Fruit fly (Drosophila melanogaster) whole organism, embryonic: Measurements from ENCODE around the gene scpr-A.

ENCODE experiments used
- CG11247 ChIP-seq: fragments of 200-800 bp; sonication (Bioruptor generic); IDR thresholded peaks from 2 replicates; pipeline ENCODE4 v1.3.6; 2022; ENCODE audit warnings: missing biosample characterization, missing genetic modification characterization
- CG12744 ChIP-seq: fragments of 200-800 bp; sonication (Bioruptor generic); optimal IDR thresholded peaks from 2 replicates; lab custom pipeline; 2016; ENCODE audit warnings: missing biosample characterization, missing genetic modification characterization
- CG13624 ChIP-seq: fragments of 200-800 bp; sonication (Bioruptor generic); optimal IDR thresholded peaks from 2 replicates; lab custom pipeline; 2016; ENCODE audit warnings: missing biosample characterization, missing genetic modification characterization
- CG13894 ChIP-seq: fragments of 200-800 bp; sonication (Bioruptor generic); optimal IDR thresholded peaks from 3 replicates; lab custom pipeline; 2018; ENCODE audit warnings: missing biosample characterization, mild to moderate bottlenecking, missing genetic modification characterization, moderate library complexity
- CG14050 ChIP-seq: fragments of 200-800 bp; sonication (Bioruptor generic); IDR thresholded peaks from 3 replicates; pipeline ENCODE4 v1.3.6; 2022; ENCODE audit warnings: missing biosample characterization, missing genetic modification characterization
- CG16779 ChIP-seq: fragments of 200-800 bp; sonication (Bioruptor generic); IDR thresholded peaks from 2 replicates; pipeline ENCODE4 v1.3.6; 2022; ENCODE audit warnings: missing biosample characterization, missing genetic modification characterization
- CG1832 ChIP-seq: fragments of 200-800 bp; sonication (Bioruptor generic); optimal IDR thresholded peaks from 2 replicates; lab custom pipeline; 2017; ENCODE audit warnings: missing biosample characterization, mild to moderate bottlenecking, missing genetic modification characterization, inconsistent platforms
- CG2129 ChIP-seq: fragments of 200-800 bp; sonication (Bioruptor generic); IDR thresholded peaks from 2 replicates; pipeline ENCODE4 v1.3.6; 2022; ENCODE audit warnings: missing biosample characterization, missing genetic modification characterization; ENCODE audit not compliant: partially characterized antibody
- CG2712 ChIP-seq: fragments of 200-800 bp; optimal IDR thresholded peaks from 3 replicates; lab custom pipeline; 2019; ENCODE audit warnings: missing biosample characterization, mild to moderate bottlenecking, missing genetic modification characterization, moderate library complexity
- CG32532 ChIP-seq: fragments of 200-800 bp; sonication (Bioruptor generic); IDR thresholded peaks from 2 replicates; pipeline ENCODE4 v1.3.6; 2022; ENCODE audit warnings: missing biosample characterization, missing genetic modification characterization
- CG33213 ChIP-seq: fragments of 200-800 bp; sonication (Bioruptor generic); optimal IDR thresholded peaks from 3 replicates; lab custom pipeline; 2016; ENCODE audit warnings: missing biosample characterization, missing genetic modification characterization
- CG33557 ChIP-seq: fragments of 200-800 bp; sonication (Bioruptor generic); optimal IDR thresholded peaks from 2 replicates; lab custom pipeline; 2019; ENCODE audit warnings: missing biosample characterization, mild to moderate bottlenecking, missing genetic modification characterization, moderate library complexity
- CG3995 ChIP-seq: fragments of 200-800 bp; sonication (Bioruptor generic); optimal IDR thresholded peaks from 3 replicates; lab custom pipeline; 2016; ENCODE audit warnings: missing biosample characterization, missing genetic modification characterization
- CG4328 ChIP-seq: fragments of 200-800 bp; sonication (Bioruptor generic); optimal IDR thresholded peaks from 3 replicates; lab custom pipeline; 2017; ENCODE audit warnings: missing biosample characterization, missing genetic modification reagents, missing genetic modification characterization
- CG4820 ChIP-seq: fragments of 200-800 bp; sonication (Bioruptor generic); optimal IDR thresholded peaks from 3 replicates; lab custom pipeline; 2016; ENCODE audit warnings: missing biosample characterization, missing genetic modification characterization
- CG4854 ChIP-seq: fragments of 200-800 bp; sonication (Bioruptor generic); optimal IDR thresholded peaks from 2 replicates; lab custom pipeline; 2016; ENCODE audit warnings: missing biosample characterization, missing genetic modification characterization, inconsistent platforms
- CG6654 ChIP-seq: fragments of 200-800 bp; sonication (Bioruptor generic); optimal IDR thresholded peaks from 2 replicates; lab custom pipeline; 2017; ENCODE audit warnings: missing biosample characterization, mild to moderate bottlenecking, missing genetic modification characterization
- CG7372 ChIP-seq: fragments of 200-800 bp; sonication (Bioruptor generic); IDR thresholded peaks from 2 replicates; pipeline ENCODE4 v1.3.6; 2022; ENCODE audit warnings: missing biosample characterization, missing genetic modification characterization
- CG7745 ChIP-seq: fragments of 200-800 bp; sonication (Bioruptor generic); optimal IDR thresholded peaks from 2 replicates; lab custom pipeline; 2018; ENCODE audit warnings: missing biosample characterization, mild to moderate bottlenecking, missing genetic modification characterization, moderate library complexity
- CG7786 ChIP-seq: fragments of 200-800 bp; sonication (Bioruptor generic); optimal IDR thresholded peaks from 2 replicates; lab custom pipeline; 2016; ENCODE audit warnings: missing biosample characterization, missing genetic modification characterization
- CG8359 ChIP-seq: fragments of 200-800 bp; sonication (Bioruptor generic); optimal IDR thresholded peaks from 2 replicates; lab custom pipeline; 2017; ENCODE audit warnings: missing biosample characterization, mild to moderate bottlenecking, missing genetic modification characterization, borderline replicate concordance
- CG9609 ChIP-seq: fragments of 200-800 bp; sonication (Bioruptor generic); optimal IDR thresholded peaks from 3 replicates; lab custom pipeline; 2016; ENCODE audit warnings: missing biosample characterization, missing genetic modification characterization
- CG9876 ChIP-seq: fragments of 200-800 bp; sonication (Bioruptor generic); optimal IDR thresholded peaks from 2 replicates; lab custom pipeline; 2016; ENCODE audit warnings: missing biosample characterization, missing genetic modification characterization
- CG9932 ChIP-seq: fragments of 200-800 bp; sonication (Bioruptor generic); IDR thresholded peaks from 2 replicates; pipeline ENCODE4 v1.3.6; 2022; ENCODE audit warnings: missing biosample characterization, missing genetic modification characterization
- Chrac-16 ChIP-seq: fragments of 200-800 bp; sonication (Bioruptor generic); optimal IDR thresholded peaks from 3 replicates; lab custom pipeline; 2016; ENCODE audit warnings: missing biosample characterization, missing genetic modification characterization
- Eip74EF ChIP-seq, 2 experiments: fragments of 200-800 bp in 1 of 2; fragments of >200 bp in 1 of 2; sonication (Bioruptor generic) in 1 of 2; optimal IDR thresholded peaks; 2 replicates each; lab custom pipeline; 2017 to 2019; ENCODE audit warnings: missing biosample characterization in 2 of 2, missing genetic modification characterization in 2 of 2, mild to moderate bottlenecking in 1 of 2, moderate library complexity in 1 of 2
- GATAe ChIP-seq: fragments of 200-800 bp; sonication (Bioruptor generic); conservative IDR thresholded peaks from 2 replicates; pipeline ENCODE4 v1.3.6; 2022; ENCODE audit warnings: missing biosample characterization, missing genetic modification characterization
- Hand ChIP-seq: fragments of 200-800 bp; sonication (Bioruptor generic); optimal IDR thresholded peaks from 2 replicates; lab custom pipeline; 2017; ENCODE audit warnings: mild to moderate bottlenecking, missing biosample characterization, missing genetic modification reagents, missing genetic modification characterization
- Med ChIP-seq: fragments of 200-800 bp; sonication (Bioruptor generic); peaks from one replicate; lab custom pipeline; 2016; ENCODE audit warnings: missing biosample characterization, missing genetic modification characterization, mild to moderate bottlenecking, inconsistent platforms, moderate library complexity
- NC2β ChIP-seq: fragments of 200-800 bp; sonication (Bioruptor generic); optimal IDR thresholded peaks from 2 replicates; lab custom pipeline; 2016; ENCODE audit warnings: missing biosample characterization, missing genetic modification characterization
- Trl ChIP-seq, 3 experiments: fragments of >200 bp in 2 of 3; fragments of 200-800 bp in 1 of 3; sonication (Bioruptor generic) in 1 of 3; optimal IDR thresholded peaks; 2 replicates in 1 of 3; 3 replicates in 2 of 3; lab custom pipeline; 2016 to 2017; ENCODE audit warnings: missing biosample characterization in 1 of 3, missing genetic modification characterization in 1 of 3
- Vsx1 ChIP-seq: fragments of 200-800 bp; sonication (Bioruptor generic); optimal IDR thresholded peaks from 2 replicates; lab custom pipeline; 2017; ENCODE audit warnings: missing biosample characterization, mild to moderate bottlenecking, missing genetic modification characterization, missing genetic modification reagents
- ab ChIP-seq: fragments of 200-800 bp; sonication (Bioruptor generic); optimal IDR thresholded peaks from 2 replicates; lab custom pipeline; 2016; ENCODE audit warnings: missing biosample characterization, missing genetic modification characterization
- al ChIP-seq: fragments of 200-800 bp; sonication (Bioruptor generic); IDR thresholded peaks from 2 replicates; pipeline ENCODE4 v1.3.6; 2022; ENCODE audit warnings: missing biosample characterization, missing genetic modification characterization
- chinmo ChIP-seq: fragments of 200-800 bp; sonication (Bioruptor generic); IDR thresholded peaks from 4 replicates; pipeline ENCODE4 v1.3.6; 2022; ENCODE audit warnings: missing biosample characterization, missing genetic modification characterization; ENCODE audit not compliant: partially characterized antibody
- crol ChIP-seq: fragments of 200-800 bp; sonication (Bioruptor generic); IDR thresholded peaks from 2 replicates; pipeline ENCODE4 v1.3.6; 2022; ENCODE audit warnings: missing biosample characterization, missing genetic modification characterization
- ems ChIP-seq: fragments of 200-800 bp; sonication (Bioruptor generic); optimal IDR thresholded peaks from 3 replicates; lab custom pipeline; 2016; ENCODE audit warnings: missing biosample characterization, missing genetic modification characterization
- esg ChIP-seq: fragments of 200-800 bp; sonication (Bioruptor generic); conservative IDR thresholded peaks from 2 replicates; pipeline ENCODE4 v1.3.6; 2022; ENCODE audit warnings: missing biosample characterization, missing genetic modification characterization
- fu2 ChIP-seq: fragments of 200-800 bp; sonication (Bioruptor generic); optimal IDR thresholded peaks from 2 replicates; lab custom pipeline; 2016; ENCODE audit warnings: missing biosample characterization, missing genetic modification characterization
- grn ChIP-seq: fragments of 200-800 bp; sonication (Bioruptor generic); optimal IDR thresholded peaks from 3 replicates; lab custom pipeline; 2017; ENCODE audit warnings: missing biosample characterization, missing genetic modification characterization
- hkb ChIP-seq, 2 experiments: fragments of 200-800 bp in 1 of 2; fragments of >200 bp in 1 of 2; sonication (Bioruptor generic) in 1 of 2; IDR thresholded peaks in 1 of 2; optimal IDR thresholded peaks in 1 of 2; 2 replicates each; pipeline versions ENCODE4 v1.3.6 to Lab custom; 2017 to 2022; ENCODE audit warnings: missing biosample characterization in 1 of 2, missing genetic modification characterization in 1 of 2
- klu ChIP-seq: fragments of 200-800 bp; sonication (Bioruptor generic); IDR thresholded peaks from 2 replicates; pipeline ENCODE4 v1.3.6; 2022; ENCODE audit warnings: missing biosample characterization, missing genetic modification characterization
- knrl ChIP-seq: fragments of 200-800 bp; sonication (Bioruptor generic); IDR thresholded peaks from 3 replicates; pipeline ENCODE4 v1.3.6; 2022; ENCODE audit warnings: missing biosample characterization, missing genetic modification characterization; ENCODE audit not compliant: partially characterized antibody
- p53 ChIP-seq: fragments of 200-800 bp; sonication (Bioruptor generic); optimal IDR thresholded peaks from 2 replicates; lab custom pipeline; 2016; ENCODE audit warnings: missing biosample characterization, missing genetic modification characterization
- sisA ChIP-seq: fragments of 200-800 bp; sonication (Bioruptor generic); IDR thresholded peaks from 2 replicates; pipeline ENCODE4 v1.3.6; 2022; ENCODE audit warnings: missing biosample characterization, missing genetic modification characterization
- slbo ChIP-seq: fragments of 200-800 bp; sonication (Bioruptor generic); IDR thresholded peaks from 2 replicates; pipeline ENCODE4 v1.3.6; 2022; ENCODE audit warnings: missing biosample characterization, missing genetic modification characterization
- so ChIP-seq: fragments of 200-800 bp; sonication (Bioruptor generic); IDR thresholded peaks from 3 replicates; pipeline ENCODE4 v1.3.6; 2022; ENCODE audit warnings: missing biosample characterization, missing genetic modification characterization
- trh ChIP-seq: fragments of 200-800 bp; sonication (Bioruptor generic); optimal IDR thresholded peaks from 2 replicates; lab custom pipeline; 2016; ENCODE audit warnings: missing biosample characterization, missing genetic modification characterization
- vnd ChIP-seq: fragments of 200-800 bp; sonication (Bioruptor generic); IDR thresholded peaks from 3 replicates; pipeline ENCODE4 v1.3.6; 2022; ENCODE audit warnings: missing biosample characterization, missing genetic modification characterization; ENCODE audit not compliant: partially characterized antibody

Gene scpr-A

dm6 chr3R:11243951-11244660 is 3.1 kb downstream of the scpr-A start, which contains the start of the genes CG17734 and CG5214 (continued):
- no peak for TF ChIP-seq Trl (optimal IDR thresholded peaks at IDR 0.05; lab: Kevin White, UChicago)
- TF ChIP-seq Trl (GFP tag; optimal IDR thresholded peaks at IDR 0.05; lab: Kevin White, UChicago) = peak; percentile 34
- TF ChIP-seq CG2129 (GFP tag; lab: Robert Waterston, UW) = no peak
- no peak for TF ChIP-seq CG16779
- no peak for TF ChIP-seq CG7786 (GFP tag; lab: Kevin White, UChicago)
- TF ChIP-seq klu = no peak
- TF ChIP-seq esg (GFP tag; lab: Robert Waterston, UW) = no peak
- TF ChIP-seq Eip74EF (GFP tag; optimal IDR thresholded peaks at IDR 0.05; lab: Kevin White, UChicago) = no peak
- TF ChIP-seq sisA (GFP tag; lab: Robert Waterston, UW) = no peak
- TF ChIP-seq CG14050 (GFP tag; lab: Robert Waterston, UW) = no peak
- TF ChIP-seq CG13894 (tag; lab: Kevin White, UChicago) = no peak
- no peak for TF ChIP-seq so (GFP tag; lab: Robert Waterston, UW)
- TF ChIP-seq ab (GFP tag; lab: Kevin White, UChicago) = no peak
- no peak for TF ChIP-seq CG11247
- no peak for TF ChIP-seq p53
- TF ChIP-seq knrl = no peak; the same call in none of the 3 replicates
- TF ChIP-seq al (GFP tag; lab: Robert Waterston, UW) = no peak
- TF ChIP-seq Hand (GFP tag; lab: Kevin White, UChicago) = no peak
- TF ChIP-seq chinmo (GFP tag; lab: Robert Waterston, UW) = 0 out of 4 replicates have a peak, but pooled peaks have one; percentile 27
- peak; percentile 34 for TF ChIP-seq fu2
- TF ChIP-seq CG13624 = peak; percentile 23
- peak; percentile 23 for TF ChIP-seq CG4854 (GFP tag; lab: Kevin White, UChicago)
- TF ChIP-seq CG4328 (GFP tag; lab: Kevin White, UChicago) = no peak
- no peak for TF ChIP-seq CG7745 (tag; lab: Kevin White, UChicago)
- TF ChIP-seq CG1832 (GFP tag; lab: Kevin White, UChicago) = no peak
- no peak for TF ChIP-seq NC2β (GFP tag; lab: Kevin White, UChicago)
- TF ChIP-seq Vsx1 (GFP tag; lab: Kevin White, UChicago) = no peak
- TF ChIP-seq CG2712 (tag; lab: Kevin White, UChicago) = peak; percentile 26
- TF ChIP-seq CG12744 = no peak
- TF ChIP-seq vnd (GFP tag; lab: Robert Waterston, UW) = peak; percentile 79; the same call in 2 of the 3 replicates
- TF ChIP-seq Chrac-16 = no peak
- no peak for TF ChIP-seq CG8359 (GFP tag; lab: Kevin White, UChicago)
- no peak for TF ChIP-seq ems
- TF ChIP-seq slbo = no peak
- TF ChIP-seq CG4820 (GFP tag; lab: Kevin White, UChicago) = no peak
- no peak for TF ChIP-seq CG33213 (GFP tag; lab: Kevin White, UChicago)
- peak; percentile 39 for TF ChIP-seq CG9609 (GFP tag; lab: Kevin White, UChicago)
- no peak for TF ChIP-seq grn (GFP tag; lab: Kevin White, UChicago)
- TF ChIP-seq trh (GFP tag; lab: Kevin White, UChicago) = no peak
- TF ChIP-seq hkb (optimal IDR thresholded peaks at IDR 0.05; lab: Kevin White, UChicago) = peak; percentile 78
- TF ChIP-seq hkb (GFP tag; IDR thresholded peaks at IDR 0.05; lab: Robert Waterston, UW) = no peak
- peak; percentile 10 for TF ChIP-seq CG9876 (GFP tag; lab: Kevin White, UChicago)
- peak; percentile 24 for TF ChIP-seq CG3995 (GFP tag; lab: Kevin White, UChicago)
- TF ChIP-seq CG7372 (GFP tag; lab: Robert Waterston, UW) = no peak; the same call in 1 of the 2 replicates
- no peak; the same call in 1 of the 2 replicates for TF ChIP-seq CG32532 (GFP tag; lab: Robert Waterston, UW)
- 0 out of 2 replicates have a peak, but pooled peaks have one; percentile 46 for TF ChIP-seq crol
- TF ChIP-seq CG9932 (GFP tag; lab: Robert Waterston, UW) = no peak
- no peak for TF ChIP-seq CG6654 (GFP tag; lab: Kevin White, UChicago)
- TF ChIP-seq Med (GFP tag; lab: Kevin White, UChicago) = no peak
- TF ChIP-seq CG33557 (GFP tag; lab: Kevin White, UChicago) = no peak
- TF ChIP-seq GATAe (GFP tag; lab: Robert Waterston, UW) = peak; percentile 35; the same call in 1 of the 2 replicates
